Worm (Caenorhabditis elegans): ENCODE data around the gene ifc-1.

DNA sequence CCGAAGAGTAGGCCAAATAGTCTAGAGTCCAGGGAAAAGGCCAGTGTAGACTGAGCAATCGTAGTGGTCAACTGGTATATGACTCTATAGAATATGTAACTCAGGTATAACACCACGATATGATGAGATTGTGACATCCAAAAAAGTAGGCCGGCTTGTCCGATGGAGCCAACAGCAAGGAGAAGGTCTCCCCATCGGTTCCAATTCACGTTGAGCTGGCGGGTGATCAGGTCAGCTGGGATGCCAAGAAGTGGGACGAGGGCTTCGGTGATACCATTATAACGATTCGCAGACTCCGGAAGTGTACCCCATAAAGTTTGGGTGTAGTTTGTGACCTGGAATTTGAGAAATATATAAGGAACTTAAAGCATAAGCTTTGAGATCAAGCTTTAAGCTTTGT lies 8.2 kb upstream of the ifc-1 start:
- TF ChIP-seq pqm-1 (tag; optimal IDR thresholded peaks at IDR 0.05) (no peak), unc-62 (GFP tag; optimal IDR thresholded peaks at IDR 0.05) (no peak), snpc-4 (tag; optimal IDR thresholded peaks at IDR 0.05) (no peak), zag-1 (tag; optimal IDR thresholded peaks at IDR 0.05) (no peak), efl-1 (optimal IDR thresholded peaks at IDR 0.05) (no peak), efl-1 (GFP tag; optimal IDR thresholded peaks at IDR 0.05 in 1 of 2) (no peak), lsy-2 (tag; optimal IDR thresholded peaks at IDR 0.05) (no peak), jun-1 (tag; optimal IDR thresholded peaks at IDR 0.05) (no peak), vab-15 (tag; optimal IDR thresholded peaks at IDR 0.05) (no peak), alr-1 (tag; optimal IDR thresholded peaks at IDR 0.05; ENCODE audit: borderline replicate concordance) (no peak)
